Worm (Caenorhabditis elegans) whole organism, L2 larva: ENCODE results near the gene acbp-5.

Source experiments
- ama-1 ChIP-seq: fragments of 150-350 bp; optimal IDR thresholded peaks from 2 replicates; lab custom pipeline; 2018; ENCODE audit warnings: inconsistent platforms
- ceh-16 ChIP-seq: fragments of 150-350 bp; optimal IDR thresholded peaks from 2 replicates; lab custom pipeline; 2014; ENCODE audit warnings: missing biosample characterization, missing genetic modification characterization
- dmd-4 ChIP-seq: sonication (generic microtip); optimal IDR thresholded peaks from 2 replicates; lab custom pipeline; 2017; ENCODE audit warnings: missing biosample characterization, missing genetic modification characterization
- elt-1 ChIP-seq: fragments of 150-350 bp; optimal IDR thresholded peaks from 2 replicates; lab custom pipeline; 2014; ENCODE audit warnings: missing biosample characterization, missing genetic modification characterization
- mab-5 ChIP-seq: fragments of 150-350 bp; optimal IDR thresholded peaks from 2 replicates; lab custom pipeline; 2014; ENCODE audit warnings: missing biosample characterization, missing genetic modification characterization
- nhr-10 ChIP-seq: sonication (generic microtip); optimal IDR thresholded peaks from 2 replicates; lab custom pipeline; 2017; ENCODE audit warnings: missing biosample characterization, missing genetic modification characterization
- snpc-4 ChIP-seq: fragments of 150-350 bp; optimal IDR thresholded peaks from 2 replicates; lab custom pipeline; 2014; ENCODE audit warnings: missing biosample characterization, missing genetic modification characterization
- unc-55 ChIP-seq: fragments of 150-350 bp; sonication (generic microtip); optimal IDR thresholded peaks from 3 replicates; lab custom pipeline; 2014; ENCODE audit warnings: missing biosample characterization, missing genetic modification reagents, missing genetic modification characterization
- unc-62 ChIP-seq: fragments of 150-350 bp; optimal IDR thresholded peaks from 2 replicates; lab custom pipeline; 2014; ENCODE audit warnings: missing biosample characterization, missing genetic modification reagents, missing genetic modification characterization

ce11 chrIII:13614751-13615150 lies 26.7 kb downstream of the acbp-5 start:
- TF ChIP-seq dmd-4: no peak
- TF ChIP-seq ceh-16 (tag; lab: Kevin White, UChicago): no peak
- TF ChIP-seq ama-1 (lab: Kevin White, UChicago): no peak
- no peak for TF ChIP-seq mab-5 (tag; lab: Kevin White, UChicago)
- no peak for TF ChIP-seq unc-55
- no peak for TF ChIP-seq snpc-4 (tag; lab: Kevin White, UChicago)
- no peak for TF ChIP-seq elt-1
- no peak for TF ChIP-seq unc-62 (GFP tag; lab: Kevin White, UChicago)
- TF ChIP-seq nhr-10 (tag; lab: Kevin White, UChicago): no peak
